Worm (Caenorhabditis elegans): Measurements from ENCODE around the gene nhr-66.

The nhr-66 gene

DNA sequence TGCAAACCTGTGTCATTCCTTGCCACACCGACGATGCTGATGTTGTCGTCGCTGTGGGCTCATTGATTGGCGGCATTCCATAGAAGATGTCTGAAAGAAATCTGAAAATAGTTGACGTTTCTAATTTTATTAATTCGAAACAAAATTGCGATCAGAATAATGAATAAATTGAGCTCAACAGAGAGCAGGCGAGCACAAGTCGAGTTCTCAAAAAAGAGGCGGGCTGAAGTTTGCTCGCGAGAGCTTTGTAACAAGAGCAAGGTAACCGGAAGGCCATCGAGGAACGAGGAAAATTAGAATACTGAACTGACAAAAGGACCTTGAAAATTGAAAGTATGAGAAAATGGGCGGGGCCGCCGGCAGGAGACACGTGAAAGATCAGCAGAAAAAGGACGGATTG, at the start of gene nhr-66:
nhr-66 (minus strand) TSS at position 101 of the 400 bp plus-strand sequence.
- TF ChIP-seq W03F9.2 (tag; optimal IDR thresholded peaks at IDR 0.05) (no peak), him-1 (tag; optimal IDR thresholded peaks at IDR 0.05) (no peak), dao-5 (tag; optimal IDR thresholded peaks at IDR 0.05) (no peak)

DNA sequence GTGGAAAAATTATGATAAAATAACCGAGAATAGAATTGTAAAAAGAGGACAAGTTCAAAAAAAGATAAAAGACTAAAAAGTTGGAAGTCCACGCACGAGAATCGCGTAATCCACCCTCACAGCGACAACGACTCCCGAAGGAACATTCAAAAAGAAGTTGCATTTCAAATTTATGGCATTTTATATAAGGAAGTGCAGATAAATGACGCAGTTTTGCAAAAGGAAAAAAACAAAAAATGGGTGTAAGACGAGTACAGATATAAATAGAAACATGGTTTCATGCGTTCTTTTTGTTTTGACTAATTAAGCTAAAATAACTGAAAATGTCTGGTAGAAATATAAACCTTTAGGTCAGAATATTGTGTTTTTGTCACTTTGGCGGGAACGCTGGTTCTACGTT, 46.8 kb upstream of the nhr-66 start:
- TF ChIP-seq W03F9.2 (tag; optimal IDR thresholded peaks at IDR 0.05) = no peak

DNA sequence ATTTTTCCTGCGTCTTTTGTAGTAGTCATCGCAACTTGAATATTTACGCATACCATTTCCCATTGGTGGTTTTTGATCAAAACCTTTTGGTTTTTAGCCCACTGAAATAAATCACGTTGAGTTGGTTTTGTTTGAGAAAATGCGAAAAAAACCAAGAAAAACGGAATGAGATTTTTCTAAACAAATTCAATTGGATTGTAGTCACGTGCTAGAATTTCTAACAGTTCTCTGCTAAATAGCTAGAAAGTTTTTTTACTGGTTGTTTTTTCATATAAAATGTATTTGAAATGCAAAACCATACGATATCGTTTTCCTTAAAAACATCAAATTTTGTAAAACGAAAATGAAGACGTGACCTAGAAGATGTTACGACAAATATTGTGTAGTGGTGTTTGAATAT, 40.2 kb upstream of the nhr-66 start, which contains the start of gene K07H8.12:
K07H8.12 (minus strand) TSS at position 101 of the 400 bp plus-strand sequence.
- no peak for TF ChIP-seq W03F9.2 (tag; optimal IDR thresholded peaks at IDR 0.05)
- TF ChIP-seq him-1 (tag; optimal IDR thresholded peaks at IDR 0.05) = no peak

DNA sequence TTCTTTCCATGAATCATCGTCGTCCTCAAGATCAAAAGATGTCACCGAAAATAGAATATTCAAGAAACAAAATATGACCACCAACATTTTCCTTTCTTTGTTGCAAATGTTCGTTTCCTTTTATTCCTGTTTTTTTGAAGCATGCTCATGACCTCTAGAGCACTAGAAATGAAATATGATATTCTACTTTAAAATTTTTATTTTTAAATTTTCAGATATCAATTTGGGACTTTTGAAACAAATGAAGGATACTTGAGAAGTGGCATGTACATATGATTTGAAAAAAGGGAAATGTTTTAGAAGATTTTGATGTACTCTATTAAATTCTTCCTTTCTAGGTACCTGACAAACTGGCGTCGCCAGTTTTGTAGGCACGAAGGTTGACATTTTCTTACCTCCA, 38.8 kb upstream of the nhr-66 start, which contains the start of gene K07H8.11:
K07H8.11 (minus strand) TSS at position 101 of the 400 bp plus-strand sequence.
- no peak for TF ChIP-seq him-1 (tag; optimal IDR thresholded peaks at IDR 0.05)
- TF ChIP-seq W03F9.2 (tag; optimal IDR thresholded peaks at IDR 0.05) = no peak
- TF ChIP-seq dao-5 (tag; optimal IDR thresholded peaks at IDR 0.05) = no peak

DNA sequence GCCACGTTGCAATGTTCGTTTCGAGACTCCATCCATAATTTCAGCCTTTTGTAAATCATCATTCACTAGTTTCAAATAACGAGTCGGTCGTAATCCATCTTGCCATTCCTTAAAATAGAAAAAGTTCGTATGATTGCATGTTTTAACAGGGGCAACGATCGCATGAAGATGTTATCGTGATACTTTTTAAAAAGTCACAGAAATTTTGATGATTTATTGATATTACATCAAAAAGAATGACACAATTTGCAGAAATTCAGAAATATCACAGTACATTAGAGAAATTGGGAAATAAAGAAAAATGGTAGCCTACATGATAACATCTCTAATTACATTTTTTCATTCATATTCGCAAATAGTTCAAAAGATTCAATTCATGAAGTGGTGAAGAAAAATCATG, 36.9 kb upstream of the nhr-66 start:
- TF ChIP-seq dao-5 (tag; optimal IDR thresholded peaks at IDR 0.05) = no peak
- no peak for TF ChIP-seq W03F9.2 (tag; optimal IDR thresholded peaks at IDR 0.05)
- TF ChIP-seq him-1 (tag; optimal IDR thresholded peaks at IDR 0.05) = no peak

- no peak for TF ChIP-seq dao-5 (tag; optimal IDR thresholded peaks at IDR 0.05)
- no peak for TF ChIP-seq him-1 (tag; optimal IDR thresholded peaks at IDR 0.05)
- no peak for TF ChIP-seq W03F9.2 (tag; optimal IDR thresholded peaks at IDR 0.05)
Measured at ce11 chrIV:8268024-8268423, 31.6 kb upstream of the nhr-66 start, which contains the start of the genes K07H8.5 and K07H8.8. K07H8.5 (plus strand) TSS chrIV:8268324. K07H8.8 (minus strand) TSS chrIV:8268412.

DNA sequence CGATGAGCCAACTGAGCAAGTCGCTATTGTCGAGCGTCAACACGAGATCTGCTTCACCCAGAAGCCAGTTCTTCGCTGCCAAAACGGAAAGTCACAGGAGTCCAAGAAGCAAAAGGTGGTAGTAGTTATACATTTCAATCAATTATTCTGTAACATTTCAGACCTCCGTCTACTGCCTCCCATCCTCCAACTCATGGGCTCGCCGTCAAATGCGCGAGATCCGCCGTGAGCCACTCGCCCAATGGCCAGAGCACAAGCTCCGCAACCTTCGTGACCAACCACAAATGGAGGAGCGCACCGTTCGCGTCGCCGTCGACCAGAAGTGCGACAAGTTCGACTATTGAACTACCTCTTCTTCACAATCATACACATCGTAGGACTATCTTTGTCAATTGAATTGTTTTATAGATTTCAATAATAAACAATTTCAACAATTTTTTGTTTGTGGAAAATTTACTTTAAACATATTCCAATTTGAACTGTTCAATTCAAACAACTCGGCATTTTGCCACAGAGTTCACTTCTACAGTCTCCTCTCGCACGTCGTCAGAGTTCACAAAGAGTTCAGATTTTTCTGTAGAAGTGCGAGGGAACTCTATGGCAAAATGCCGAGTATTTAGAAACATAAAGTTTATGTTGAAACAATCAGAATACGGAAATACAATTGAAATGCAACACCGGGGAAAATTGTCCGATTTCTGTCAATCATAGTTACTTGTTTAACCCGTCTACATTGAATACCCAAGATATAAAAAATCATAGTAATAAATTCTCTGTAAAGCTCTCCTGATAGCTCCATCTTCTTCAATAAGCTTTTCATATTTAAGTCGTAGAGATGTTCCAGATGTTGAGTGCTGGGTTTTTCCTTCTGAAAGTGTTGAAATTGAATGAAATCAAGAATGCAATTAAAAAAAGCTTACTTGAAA, 29.9 kb upstream of the nhr-66 start:
- TF ChIP-seq him-1 (tag; optimal IDR thresholded peaks at IDR 0.05) (no peak), W03F9.2 (tag; optimal IDR thresholded peaks at IDR 0.05) (no peak), dao-5 (tag; optimal IDR thresholded peaks at IDR 0.05) (no peak)

DNA sequence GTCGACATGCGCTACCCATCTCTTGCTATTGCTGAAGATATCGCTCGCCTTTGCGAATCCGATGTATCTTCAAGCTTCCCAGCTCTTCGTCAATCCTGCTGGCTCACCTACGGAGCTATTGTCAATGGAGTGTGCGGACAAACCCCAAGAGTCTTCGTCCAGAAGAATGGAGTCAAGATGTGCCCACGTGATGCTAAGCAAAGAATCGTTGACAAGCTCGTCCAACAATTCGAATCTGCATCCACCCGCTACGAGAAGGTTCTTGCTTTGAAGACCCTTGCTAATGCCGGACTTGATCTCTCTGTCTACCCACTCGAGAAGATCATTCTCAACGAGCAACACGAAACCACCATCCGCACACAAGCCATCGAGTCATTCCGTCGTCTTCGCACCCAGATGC, 26.3 kb upstream of the nhr-66 start:
- TF ChIP-seq him-1 (tag; optimal IDR thresholded peaks at IDR 0.05) (no peak), dao-5 (tag; optimal IDR thresholded peaks at IDR 0.05) (no peak), W03F9.2 (tag; optimal IDR thresholded peaks at IDR 0.05) (no peak)

ce11 chrIV:8260848-8261638, 24.6 kb upstream of the nhr-66 start, which contains the start of gene vit-6:
vit-6 (plus strand) TSS chrIV:8261157.
- no peak for TF ChIP-seq W03F9.2 (tag; optimal IDR thresholded peaks at IDR 0.05)
- peak; percentile 50 for TF ChIP-seq dao-5 (tag; optimal IDR thresholded peaks at IDR 0.05)

DNA sequence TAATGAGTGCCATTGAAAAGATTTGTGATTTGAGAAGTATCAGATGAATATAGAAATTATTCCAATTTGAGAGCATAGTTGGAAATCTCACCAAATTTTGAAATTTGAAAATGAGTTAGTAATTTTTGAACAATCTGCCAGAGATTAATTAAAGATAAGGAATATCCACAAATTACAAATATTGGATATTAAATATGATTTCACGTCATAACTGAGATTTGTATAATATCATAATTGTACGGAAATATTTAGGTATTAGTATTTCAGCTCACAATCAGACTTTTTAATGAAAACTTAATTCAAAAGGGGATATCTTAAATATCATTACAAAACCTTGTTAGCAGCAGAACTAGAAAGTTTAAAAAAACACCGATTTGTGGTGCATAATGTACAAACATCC, 23.5 kb upstream of the nhr-66 start, which contains the start of gene K07H8.7:
K07H8.7 (minus strand) TSS at position 101 of the 400 bp plus-strand sequence.
- no peak for TF ChIP-seq dao-5 (tag; optimal IDR thresholded peaks at IDR 0.05)
- TF ChIP-seq him-1 (tag; optimal IDR thresholded peaks at IDR 0.05) = no peak
- no peak for TF ChIP-seq W03F9.2 (tag; optimal IDR thresholded peaks at IDR 0.05)

ce11 chrIV:8255221-8255620, 18.8 kb upstream of the nhr-66 start:
- TF ChIP-seq dao-5 (tag; optimal IDR thresholded peaks at IDR 0.05) = no peak
- no peak for TF ChIP-seq him-1 (tag; optimal IDR thresholded peaks at IDR 0.05)
- no peak for TF ChIP-seq W03F9.2 (tag; optimal IDR thresholded peaks at IDR 0.05)

ce11 chrIV:8254193-8254592, 17.8 kb upstream of the nhr-66 start:
- TF ChIP-seq dao-5 (tag; optimal IDR thresholded peaks at IDR 0.05) (no peak), him-1 (tag; optimal IDR thresholded peaks at IDR 0.05) (no peak), W03F9.2 (tag; optimal IDR thresholded peaks at IDR 0.05) (no peak)

ce11 chrIV:8252856-8253255, 16.5 kb upstream of the nhr-66 start:
- TF ChIP-seq W03F9.2 (tag; optimal IDR thresholded peaks at IDR 0.05) = peak; percentile 69
- peak; percentile 60 for TF ChIP-seq him-1 (tag; optimal IDR thresholded peaks at IDR 0.05)
- TF ChIP-seq dao-5 (tag; optimal IDR thresholded peaks at IDR 0.05) = peak; percentile 91

DNA sequence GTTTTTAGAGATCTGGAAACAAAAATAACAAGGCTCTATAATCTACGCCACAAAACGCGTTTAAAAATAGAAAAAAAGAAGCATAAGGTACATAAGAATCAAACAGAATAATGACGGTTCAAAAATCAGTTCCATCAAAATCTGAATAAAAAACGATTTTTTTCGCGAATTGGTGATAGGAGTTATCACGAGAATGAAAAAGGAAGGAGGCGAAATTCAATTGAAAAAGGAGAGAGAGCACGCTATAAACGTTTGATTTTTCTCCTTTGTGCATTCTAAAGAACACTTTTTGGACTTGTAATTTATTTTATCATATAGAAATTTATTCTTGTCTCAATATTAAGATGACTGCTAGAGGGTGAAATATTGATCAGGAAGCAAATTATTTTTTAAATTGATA, 14.9 kb upstream of the nhr-66 start:
- TF ChIP-seq W03F9.2 (tag; optimal IDR thresholded peaks at IDR 0.05) (no peak), dao-5 (tag; optimal IDR thresholded peaks at IDR 0.05) (no peak), him-1 (tag; optimal IDR thresholded peaks at IDR 0.05) (no peak)

Measured in whole organism, L4/young adult.